Fruit fly (Drosophila melanogaster): ENCODE results near the gene CG14957.

The CG14957 gene

DNA sequence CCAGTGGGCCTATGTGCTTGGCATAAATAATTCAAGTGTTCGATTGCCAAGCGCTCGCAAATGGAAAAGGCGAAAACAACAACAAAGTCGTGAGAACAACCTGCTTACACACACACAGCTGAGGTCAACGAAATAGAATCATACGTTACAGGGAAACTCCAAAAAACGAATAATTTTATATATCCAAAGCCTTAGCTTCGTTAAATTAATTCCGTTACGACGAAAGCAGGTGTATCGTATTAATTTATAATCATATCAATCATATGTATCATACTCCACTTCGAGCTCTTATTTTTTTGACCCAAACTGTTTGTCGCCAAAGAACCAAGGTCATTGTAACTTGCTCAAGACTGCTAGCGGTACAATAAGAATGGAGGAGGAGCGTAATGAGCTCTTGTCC is 7.9 kb upstream of the CG14957 start (continued):
- TF ChIP-seq grn (GFP tag; optimal IDR thresholded peaks at IDR 0.05): no peak
- TF ChIP-seq CG4707 (GFP tag; optimal IDR thresholded peaks at IDR 0.05): peak; percentile 63
- TF ChIP-seq hbn (GFP tag; IDR thresholded peaks at IDR 0.05; ENCODE audit: partially characterized antibody): no peak
- TF ChIP-seq fd64A (GFP tag; optimal IDR thresholded peaks at IDR 0.05): peak; percentile 57
- TF ChIP-seq CG2116 (GFP tag; optimal IDR thresholded peaks at IDR 0.05): peak; percentile 48
- peak; percentile 69 to 87 for TF ChIP-seq chif (GFP tag; optimal IDR thresholded peaks at IDR 0.05)
- peak; percentile 57 for TF ChIP-seq CG16815 (GFP tag; optimal IDR thresholded peaks at IDR 0.05)
- TF ChIP-seq CG15514 (GFP tag; optimal IDR thresholded peaks at IDR 0.05): peak; percentile 82
- TF ChIP-seq tio (GFP tag; optimal IDR thresholded peaks at IDR 0.05): no peak
- no peak for TF ChIP-seq Asciz (GFP tag; optimal IDR thresholded peaks at IDR 0.05)
- TF ChIP-seq H2.0 (GFP tag; IDR thresholded peaks at IDR 0.05): peak; percentile 78
- TF ChIP-seq CG14710 (tag; optimal IDR thresholded peaks at IDR 0.05): peak; percentile 83
- peak; percentile 72; the same call in 1 of the 2 replicates for TF ChIP-seq ro (GFP tag; IDR thresholded peaks at IDR 0.05)
- TF ChIP-seq pum (GFP tag; optimal IDR thresholded peaks at IDR 0.05): peak; percentile 77
- TF ChIP-seq NfI (GFP tag; optimal IDR thresholded peaks at IDR 0.05): peak; percentile 81
- no peak for TF ChIP-seq ash1 (GFP tag; optimal IDR thresholded peaks at IDR 0.05)
- TF ChIP-seq al (GFP tag; IDR thresholded peaks at IDR 0.05): peak; percentile 76
- TF ChIP-seq Hsf (GFP tag; optimal IDR thresholded peaks at IDR 0.05): peak; percentile 82
- peak; percentile 78 for TF ChIP-seq eyg (GFP tag; optimal IDR thresholded peaks at IDR 0.05)
- TF ChIP-seq CG10267 (tag; optimal IDR thresholded peaks at IDR 0.05): peak; percentile 83
- peak; percentile 63 for TF ChIP-seq run (tag; optimal IDR thresholded peaks at IDR 0.05)
- peak; percentile 68 for TF ChIP-seq CG3065 (GFP tag; optimal IDR thresholded peaks at IDR 0.05)
- no peak for TF ChIP-seq CG7963 (GFP tag; IDR thresholded peaks at IDR 0.05; ENCODE audit: partially characterized antibody)
- TF ChIP-seq CG6272 (GFP tag; IDR thresholded peaks at IDR 0.05): peak; percentile 75
- TF ChIP-seq Sry-δ (GFP tag; optimal IDR thresholded peaks at IDR 0.05): no peak
- TF ChIP-seq bab2 (GFP tag; optimal IDR thresholded peaks at IDR 0.05): peak; percentile 88
- peak; percentile 74 for TF ChIP-seq CG4360 (GFP tag; IDR thresholded peaks at IDR 0.05)
- TF ChIP-seq ap (GFP tag; IDR thresholded peaks at IDR 0.05): peak; percentile 61
- TF ChIP-seq CG13123 (GFP tag; optimal IDR thresholded peaks at IDR 0.05): no peak
- peak; percentile 97 for TF ChIP-seq Med (GFP tag)
- peak; percentile 90 for TF ChIP-seq Drgx (GFP tag; IDR thresholded peaks at IDR 0.05)
- peak; percentile 74 for TF ChIP-seq jumu (GFP tag; optimal IDR thresholded peaks at IDR 0.05)
- TF ChIP-seq Meics (GFP tag; optimal IDR thresholded peaks at IDR 0.05): peak; percentile 93
- peak; percentile 80 for TF ChIP-seq onecut (GFP tag; IDR thresholded peaks at IDR 0.05)
- TF ChIP-seq CG1602 (GFP tag; optimal IDR thresholded peaks at IDR 0.05): peak; percentile 77
- peak; percentile 68 for TF ChIP-seq CG14050 (GFP tag; IDR thresholded peaks at IDR 0.05)
- peak; percentile 81 for TF ChIP-seq CG12659 (GFP tag; optimal IDR thresholded peaks at IDR 0.05)
- TF ChIP-seq CG1024 (GFP tag; IDR thresholded peaks at IDR 0.05): peak; percentile 56; the same call in 1 of the 2 replicates
- TF ChIP-seq Bgb (GFP tag; IDR thresholded peaks at IDR 0.05; ENCODE audit: partially characterized antibody): no peak
- TF ChIP-seq gce (GFP tag; IDR thresholded peaks at IDR 0.05): peak; percentile 85
- TF ChIP-seq fu2 (GFP tag; optimal IDR thresholded peaks at IDR 0.05): peak; percentile 43
- TF ChIP-seq dm (GFP tag; optimal IDR thresholded peaks at IDR 0.05): peak; percentile 59
- peak; percentile 83 for TF ChIP-seq gsb-n (tag; optimal IDR thresholded peaks at IDR 0.05)
- peak; percentile 86 for TF ChIP-seq CG11247 (GFP tag; IDR thresholded peaks at IDR 0.05)
- peak; percentile 85 for TF ChIP-seq CG3726 (GFP tag; IDR thresholded peaks at IDR 0.05)
- peak; percentile 70 for TF ChIP-seq CG9932 (GFP tag; IDR thresholded peaks at IDR 0.05)
- TF ChIP-seq danr (GFP tag; IDR thresholded peaks at IDR 0.05): peak; percentile 75
- TF ChIP-seq CTCF (GFP tag; optimal IDR thresholded peaks at IDR 0.05): no peak
- peak; percentile 79 for TF ChIP-seq disco-r (GFP tag; optimal IDR thresholded peaks at IDR 0.05)
- TF ChIP-seq kni (GFP tag; optimal IDR thresholded peaks at IDR 0.05): peak; percentile 8
- TF ChIP-seq otp (GFP tag; IDR thresholded peaks at IDR 0.05): peak; percentile 59; the same call in 2 of the 3 replicates
- peak; percentile 89 for TF ChIP-seq ci (GFP tag; IDR thresholded peaks at IDR 0.05)

Data from whole organism, embryonic.